Worm (Caenorhabditis elegans): ENCODE measurements around the gene nhr-91.
A peak's percentile ranks its signal among the peaks of the same experiment; 100 is the strongest.

Gene nhr-91

ce11 chrX:15279301-15279700 lies 29.9 kb upstream of the nhr-91 start:
- TF ChIP-seq ets-7 (tag; optimal IDR thresholded peaks at IDR 0.05) (no peak), ceh-36 (tag; optimal IDR thresholded peaks at IDR 0.05) (peak; percentile 4), hmg-4 (GFP tag; optimal IDR thresholded peaks at IDR 0.05) (peak; percentile 47)

- TF ChIP-seq hnd-1 (tag; optimal IDR thresholded peaks at IDR 0.05) (no peak), sea-1 (GFP tag; conservative IDR thresholded peaks at IDR 0.05) (no peak), flt-1 (GFP tag; IDR thresholded peaks at IDR 0.05) (no peak), tbx-37 (GFP tag; conservative IDR thresholded peaks at IDR 0.05) (no peak), tra-4 (tag; optimal IDR thresholded peaks at IDR 0.05) (no peak), F13C5.2 (tag; optimal IDR thresholded peaks at IDR 0.05) (no peak), ceh-13 (GFP tag; optimal IDR thresholded peaks at IDR 0.05) (no peak), pes-1 (GFP tag; IDR thresholded peaks at IDR 0.05) (no peak), tbx-11 (GFP tag; IDR thresholded peaks at IDR 0.05) (no peak)
Observed at ce11 chrX:15280318-15280717, 28.9 kb upstream of the nhr-91 start.

ce11 chrX:15281248-15281647 lies 27.9 kb upstream of the nhr-91 start:
- TF ChIP-seq hmg-4 (GFP tag; optimal IDR thresholded peaks at IDR 0.05) (peak; percentile 42), tbx-37 (GFP tag; conservative IDR thresholded peaks at IDR 0.05) (no peak)

DNA sequence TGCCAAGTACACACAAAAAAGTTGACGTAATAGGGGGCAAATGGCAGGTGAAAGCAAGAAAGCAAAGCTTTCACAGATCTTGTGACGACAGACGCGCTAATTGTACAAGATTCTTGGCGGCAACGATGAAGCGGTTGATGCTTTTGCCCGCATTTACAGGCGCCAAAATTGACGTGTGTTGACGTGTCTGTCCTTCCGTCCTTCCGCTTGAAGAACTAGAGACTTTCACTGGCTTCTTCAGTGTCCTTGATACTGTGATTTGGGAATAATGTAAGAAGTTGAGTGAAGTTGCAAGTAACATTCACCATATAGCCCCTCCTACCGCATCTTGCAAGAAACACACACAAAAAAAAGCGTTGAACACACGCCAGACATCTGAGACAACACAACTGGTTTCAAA lies 25.4 kb upstream of the nhr-91 start, which contains the start of gene jud-4:
jud-4 (plus strand) TSS at position 376 of the 400 bp plus-strand sequence.
- TF ChIP-seq ama-1 (optimal IDR thresholded peaks at IDR 0.05) (no peak), ceh-13 (GFP tag; optimal IDR thresholded peaks at IDR 0.05) (no peak), scrt-1 (GFP tag; IDR thresholded peaks at IDR 0.05) (no peak), tbx-37 (GFP tag; conservative IDR thresholded peaks at IDR 0.05) (no peak), F13C5.2 (tag; optimal IDR thresholded peaks at IDR 0.05) (no peak), B0310.2 (tag; optimal IDR thresholded peaks at IDR 0.05) (no peak), pes-1 (GFP tag; IDR thresholded peaks at IDR 0.05) (no peak), ets-7 (tag; optimal IDR thresholded peaks at IDR 0.05) (no peak), hmg-4 (GFP tag; optimal IDR thresholded peaks at IDR 0.05) (no peak), hmbx-1 (tag; optimal IDR thresholded peaks at IDR 0.05) (no peak), tra-4 (tag; optimal IDR thresholded peaks at IDR 0.05) (no peak), flt-1 (GFP tag; IDR thresholded peaks at IDR 0.05) (no peak), aly-1 (tag; optimal IDR thresholded peaks at IDR 0.05) (no peak), sea-1 (GFP tag; conservative IDR thresholded peaks at IDR 0.05) (no peak), hnd-1 (tag; optimal IDR thresholded peaks at IDR 0.05) (no peak), tbx-11 (GFP tag; IDR thresholded peaks at IDR 0.05) (no peak), ceh-36 (tag; optimal IDR thresholded peaks at IDR 0.05) (no peak)

- TF ChIP-seq tbx-11 (GFP tag; IDR thresholded peaks at IDR 0.05) (no peak), ets-7 (tag; optimal IDR thresholded peaks at IDR 0.05) (no peak), tra-4 (tag; optimal IDR thresholded peaks at IDR 0.05) (no peak), scrt-1 (GFP tag; IDR thresholded peaks at IDR 0.05) (no peak), hmbx-1 (tag; optimal IDR thresholded peaks at IDR 0.05) (no peak), pes-1 (GFP tag; IDR thresholded peaks at IDR 0.05) (no peak), F13C5.2 (tag; optimal IDR thresholded peaks at IDR 0.05) (no peak), B0310.2 (tag; optimal IDR thresholded peaks at IDR 0.05) (no peak), ceh-13 (GFP tag; optimal IDR thresholded peaks at IDR 0.05) (no peak), hmg-4 (GFP tag; optimal IDR thresholded peaks at IDR 0.05) (no peak), ceh-36 (tag; optimal IDR thresholded peaks at IDR 0.05) (no peak), ama-1 (optimal IDR thresholded peaks at IDR 0.05) (no peak), aly-1 (tag; optimal IDR thresholded peaks at IDR 0.05) (no peak), flt-1 (GFP tag; IDR thresholded peaks at IDR 0.05) (no peak), tbx-37 (GFP tag; conservative IDR thresholded peaks at IDR 0.05) (no peak), sea-1 (GFP tag; conservative IDR thresholded peaks at IDR 0.05) (no peak), hnd-1 (tag; optimal IDR thresholded peaks at IDR 0.05) (no peak)
Observed at ce11 chrX:15285554-15285953, 23.6 kb upstream of the nhr-91 start.

DNA sequence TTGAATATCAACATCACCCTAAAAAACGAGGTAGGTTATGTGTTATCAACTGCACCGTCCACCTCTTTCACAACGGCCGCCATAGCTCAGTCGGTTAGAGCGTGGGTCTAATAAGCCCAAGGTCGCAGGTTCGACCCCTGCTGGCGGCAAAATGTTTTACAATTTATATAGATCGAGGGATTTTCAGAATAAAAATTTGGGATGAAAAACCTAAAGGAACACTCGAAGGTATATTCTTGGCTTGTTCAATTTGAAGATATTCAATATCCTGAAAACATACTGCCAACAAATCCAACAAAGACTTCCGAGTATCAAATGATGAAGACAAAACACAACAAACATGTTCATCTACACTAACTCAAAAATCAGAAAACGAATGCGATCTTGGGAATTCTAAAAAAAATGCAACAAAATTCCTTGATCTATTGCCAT lies 11.8 kb upstream of the nhr-91 start:
- peak; percentile 84 for TF ChIP-seq sea-1 (GFP tag; conservative IDR thresholded peaks at IDR 0.05)
- TF ChIP-seq flt-1 (GFP tag; IDR thresholded peaks at IDR 0.05), result peak; percentile 77
- TF ChIP-seq F13C5.2 (tag; optimal IDR thresholded peaks at IDR 0.05), result peak; percentile 64
- TF ChIP-seq hnd-1 (tag; optimal IDR thresholded peaks at IDR 0.05), result peak; percentile 55
- TF ChIP-seq tbx-37 (GFP tag; conservative IDR thresholded peaks at IDR 0.05), result peak; percentile 79
- peak; percentile 69 for TF ChIP-seq ceh-13 (GFP tag; optimal IDR thresholded peaks at IDR 0.05)
- TF ChIP-seq hmbx-1 (tag; optimal IDR thresholded peaks at IDR 0.05), result peak; percentile 37
- peak; percentile 85 for TF ChIP-seq aly-1 (tag; optimal IDR thresholded peaks at IDR 0.05)
- TF ChIP-seq ets-7 (tag; optimal IDR thresholded peaks at IDR 0.05), result peak; percentile 27
- TF ChIP-seq ama-1 (optimal IDR thresholded peaks at IDR 0.05), result no peak
- peak; percentile 86 for TF ChIP-seq scrt-1 (GFP tag; IDR thresholded peaks at IDR 0.05)
- TF ChIP-seq hmg-4 (GFP tag; optimal IDR thresholded peaks at IDR 0.05), result peak; percentile 78
- TF ChIP-seq B0310.2 (tag; optimal IDR thresholded peaks at IDR 0.05), result peak; percentile 77
- TF ChIP-seq tra-4 (tag; optimal IDR thresholded peaks at IDR 0.05), result no peak
- TF ChIP-seq tbx-11 (GFP tag; IDR thresholded peaks at IDR 0.05), result peak; percentile 85
- TF ChIP-seq pes-1 (GFP tag; IDR thresholded peaks at IDR 0.05), result peak; percentile 87
- peak; percentile 75 for TF ChIP-seq ceh-36 (tag; optimal IDR thresholded peaks at IDR 0.05)

DNA sequence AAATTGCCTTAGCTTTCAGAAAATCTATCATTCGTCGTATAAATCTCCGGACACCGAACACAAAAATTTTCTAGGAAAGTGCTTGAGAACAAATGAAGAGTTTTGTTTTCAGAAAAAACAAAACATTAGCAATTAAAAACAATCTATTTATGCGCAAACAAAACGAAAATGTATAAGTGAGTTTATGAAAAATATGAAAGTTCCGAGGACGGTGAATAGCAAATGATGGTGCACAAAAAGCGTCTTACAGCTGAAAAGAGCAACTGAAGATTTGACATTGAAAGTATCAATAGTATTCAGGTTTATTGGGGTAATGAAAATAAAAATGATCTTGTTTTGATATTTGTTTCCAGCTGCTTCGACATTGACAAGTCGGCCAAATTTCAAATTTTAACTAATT lies 9.2 kb upstream of the nhr-91 start:
- TF ChIP-seq tbx-11 (GFP tag; IDR thresholded peaks at IDR 0.05) (no peak), ceh-13 (GFP tag; optimal IDR thresholded peaks at IDR 0.05) (no peak), pes-1 (GFP tag; IDR thresholded peaks at IDR 0.05) (no peak), hmg-4 (GFP tag; optimal IDR thresholded peaks at IDR 0.05) (no peak), tbx-37 (GFP tag; conservative IDR thresholded peaks at IDR 0.05) (no peak), hmbx-1 (tag; optimal IDR thresholded peaks at IDR 0.05) (no peak), scrt-1 (GFP tag; IDR thresholded peaks at IDR 0.05) (no peak), ama-1 (optimal IDR thresholded peaks at IDR 0.05) (no peak), B0310.2 (tag; optimal IDR thresholded peaks at IDR 0.05) (no peak), hnd-1 (tag; optimal IDR thresholded peaks at IDR 0.05) (no peak), ets-7 (tag; optimal IDR thresholded peaks at IDR 0.05) (no peak), flt-1 (GFP tag; IDR thresholded peaks at IDR 0.05) (no peak), tra-4 (tag; optimal IDR thresholded peaks at IDR 0.05) (no peak), F13C5.2 (tag; optimal IDR thresholded peaks at IDR 0.05) (no peak), aly-1 (tag; optimal IDR thresholded peaks at IDR 0.05) (no peak)

All from whole organism, early embryonic.